Fruit fly (Drosophila melanogaster): ENCODE results near the gene ppan.
A peak's percentile ranks its signal among the peaks of the same experiment; 100 is the strongest.

DNA sequence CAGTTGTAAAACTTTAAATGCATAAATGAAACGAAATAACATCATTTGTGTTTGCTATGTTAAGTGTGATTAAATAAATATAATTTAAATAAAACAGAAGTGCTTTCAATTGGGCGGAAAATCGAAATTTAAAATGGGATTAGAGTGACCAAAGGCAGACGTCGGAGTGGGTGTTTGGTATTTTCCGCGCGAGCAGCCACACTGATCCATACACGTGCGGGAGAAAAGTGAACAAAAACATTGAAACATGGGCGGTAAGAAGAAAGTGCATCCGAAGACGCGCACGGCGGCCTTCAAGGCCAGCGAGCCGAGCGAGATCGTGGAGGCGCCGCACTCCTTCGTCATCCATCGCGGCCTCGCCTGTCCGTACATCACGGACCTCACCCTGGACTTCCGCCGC is at the start of gene ppan:
- TF ChIP-seq CG11617 (GFP tag; optimal IDR thresholded peaks at IDR 0.05) (peak; percentile 13), Crg-1 (GFP tag; optimal IDR thresholded peaks at IDR 0.05) (no peak), CG33017 (tag; optimal IDR thresholded peaks at IDR 0.05) (no peak), bab1 (GFP tag; optimal IDR thresholded peaks at IDR 0.05) (peak; percentile 49), Clk (GFP tag; optimal IDR thresholded peaks at IDR 0.05) (no peak), CG14711 (tag; optimal IDR thresholded peaks at IDR 0.05) (no peak), CG7101 (tag; optimal IDR thresholded peaks at IDR 0.05) (peak; percentile 2), cic (GFP tag; optimal IDR thresholded peaks at IDR 0.05) (no peak)
